Worm (Caenorhabditis elegans) whole organism, midembryonic: Measurements from ENCODE around the gene C41H7.9.

Source experiments
- T22C8.4 ChIP-seq: fragments of 200-800 bp; sonication (Bioruptor generic); IDR thresholded peaks from 2 replicates; pipeline ENCODE4 v1.3.6; 2022; ENCODE audit warnings: missing genetic modification characterization, missing compliant biosample characterization
- flt-1 ChIP-seq: fragments of 200-800 bp; sonication (Bioruptor generic); IDR thresholded peaks from 2 replicates; pipeline ENCODE4 v1.3.6; 2022; ENCODE audit warnings: missing genetic modification characterization, missing compliant biosample characterization
- klf-2 ChIP-seq: fragments of 200-800 bp; sonication (Bioruptor generic); conservative IDR thresholded peaks from 2 replicates; pipeline ENCODE4 v1.3.6; 2022; ENCODE audit warnings: missing genetic modification reagents, missing genetic modification characterization, missing compliant biosample characterization
- med-1 ChIP-seq: sonication (generic microtip); optimal IDR thresholded peaks from 2 replicates; lab custom pipeline; 2017; ENCODE audit warnings: missing genetic modification characterization, mild to moderate bottlenecking, missing compliant biosample characterization, antibody characterized with exemption, missing genetic modification reagents; ENCODE audit not compliant: insufficient read depth
- ref-1 ChIP-seq: fragments of 200-800 bp; sonication (Bioruptor generic); conservative IDR thresholded peaks from 2 replicates; pipeline ENCODE4 v1.3.6; 2022; ENCODE audit warnings: missing genetic modification reagents, missing genetic modification characterization, missing compliant biosample characterization
- ztf-23 ChIP-seq: fragments of 200-800 bp; sonication (Bioruptor generic); IDR thresholded peaks from 2 replicates; pipeline ENCODE4 v1.3.6; 2022; ENCODE audit warnings: missing genetic modification reagents, missing genetic modification characterization, missing compliant biosample characterization
- ztf-29 ChIP-seq: fragments of 200-800 bp; sonication (Bioruptor generic); IDR thresholded peaks from 2 replicates; pipeline ENCODE4 v1.3.6; 2022; ENCODE audit warnings: missing genetic modification reagents, missing genetic modification characterization, missing compliant biosample characterization

DNA sequence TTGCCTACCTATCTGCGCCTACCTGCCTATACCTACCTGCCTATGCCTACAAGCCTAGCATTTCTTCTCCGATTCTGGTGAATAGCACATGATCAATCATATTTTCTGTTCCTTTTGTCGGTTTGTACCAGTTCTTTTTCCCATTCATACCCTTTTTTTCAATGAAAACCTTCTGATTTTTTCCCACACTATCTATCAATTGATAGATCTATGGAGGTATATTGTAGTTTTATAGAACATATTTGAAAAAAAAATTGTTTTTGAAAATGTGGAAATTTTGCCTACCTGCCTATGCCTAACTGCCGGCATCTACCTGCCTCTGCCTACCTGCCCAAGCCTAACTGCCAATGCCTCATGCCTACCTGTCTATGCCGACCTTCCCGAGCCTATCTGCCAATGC, 48.4 kb downstream of the C41H7.9 start:
- no peak for TF ChIP-seq ztf-23
- TF ChIP-seq flt-1: no peak
- TF ChIP-seq klf-2: no peak
- no peak for TF ChIP-seq med-1 (GFP tag; lab: Kevin White, UChicago)
- no peak for TF ChIP-seq ztf-29
- TF ChIP-seq T22C8.4 (GFP tag; lab: Robert Waterston, UW): no peak
- TF ChIP-seq ref-1: no peak
